Worm (Caenorhabditis elegans): Measurements from ENCODE around the gene K05F1.1.

Gene K05F1.1

DNA sequence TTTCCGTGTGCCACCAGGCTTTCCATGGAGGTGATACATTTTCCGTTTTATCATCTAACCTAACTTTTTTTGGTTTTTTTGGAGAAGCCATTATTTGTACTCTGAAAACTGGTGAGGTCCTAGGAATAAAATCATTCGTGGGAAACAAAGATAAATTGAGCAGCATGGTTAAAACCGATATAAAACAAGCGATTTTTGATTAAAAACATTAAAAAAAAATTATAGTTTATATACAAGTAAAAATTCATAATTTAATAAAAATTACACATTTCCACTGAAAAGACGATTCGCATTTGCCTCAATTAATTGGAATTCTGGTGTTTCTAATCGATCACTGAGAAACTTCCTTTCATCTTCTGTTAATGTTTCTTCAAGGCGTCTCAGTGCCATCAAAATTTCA lies 37.3 kb downstream of the K05F1.1 start, which contains the start of gene ZK1248.15:
TSS of gene ZK1248.15 (minus strand) at position 101 of the 400 bp plus-strand sequence.
- TF ChIP-seq dpl-1 (GFP tag; optimal IDR thresholded peaks at IDR 0.05) (no peak), F23B12.7 (tag; optimal IDR thresholded peaks at IDR 0.05; ENCODE audit: insufficient read depth) (no peak), efl-1 (GFP tag; optimal IDR thresholded peaks at IDR 0.05) (no peak), lin-54 (GFP tag; optimal IDR thresholded peaks at IDR 0.05) (no peak), lir-1 (GFP tag; conservative IDR thresholded peaks at IDR 0.05) (no peak), B0035.1 (tag; optimal IDR thresholded peaks at IDR 0.05) (no peak), ztf-6 (GFP tag; IDR thresholded peaks at IDR 0.05) (no peak), nhr-90 (tag; optimal IDR thresholded peaks at IDR 0.05) (no peak), unc-62 (GFP tag; optimal IDR thresholded peaks at IDR 0.05) (no peak), B0261.1 (tag; optimal IDR thresholded peaks at IDR 0.05) (no peak), let-607 (tag; optimal IDR thresholded peaks at IDR 0.05) (no peak), K11D2.4 (GFP tag; IDR thresholded peaks at IDR 0.05) (no peak), hlh-26 (GFP tag; conservative IDR thresholded peaks at IDR 0.05) (no peak), bed-2 (GFP tag; IDR thresholded peaks at IDR 0.05) (no peak), cebp-1 (GFP tag; IDR thresholded peaks at IDR 0.05) (no peak), cebp-1 (tag; optimal IDR thresholded peaks at IDR 0.05) (no peak), let-526 (GFP tag; IDR thresholded peaks at IDR 0.05) (no peak), die-1 (tag; optimal IDR thresholded peaks at IDR 0.05) (no peak), F39B2.1 (GFP tag; IDR thresholded peaks at IDR 0.05) (no peak)

DNA sequence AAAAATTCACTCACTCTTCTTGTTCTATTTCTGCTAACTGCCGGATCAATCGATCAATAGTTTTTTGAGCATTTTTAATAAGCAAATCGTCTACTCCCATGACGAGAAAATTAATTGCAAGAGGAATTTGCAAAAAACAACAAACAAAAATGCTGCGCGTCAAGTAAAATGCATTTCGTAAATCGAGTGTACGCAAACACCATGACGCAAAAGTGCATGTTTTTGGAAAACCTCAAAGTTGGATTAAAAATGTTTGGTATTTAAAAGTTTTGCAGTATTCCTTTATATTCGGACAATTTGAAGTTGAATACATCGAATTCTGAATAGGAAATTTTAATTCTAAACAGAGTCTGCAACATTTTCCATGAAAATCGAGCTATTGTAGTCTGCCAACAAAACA lies 38.0 kb downstream of the K05F1.1 start, which contains the start of gene ZK1248.19:
TSS of gene ZK1248.19 (minus strand) at position 188 of the 400 bp plus-strand sequence.
- no peak for TF ChIP-seq C06A6.2 (GFP tag; conservative IDR thresholded peaks at IDR 0.05)
- no peak for TF ChIP-seq snpc-4 (GFP tag; optimal IDR thresholded peaks at IDR 0.05)
- peak in 1 of 4 experiments; percentile 26 for TF ChIP-seq snpc-4 (tag; optimal IDR thresholded peaks at IDR 0.05)
- TF ChIP-seq rcor-1 (GFP tag; IDR thresholded peaks at IDR 0.05) = peak; percentile 70; the same call in 1 of the 2 replicates
- no peak for TF ChIP-seq egl-44 (GFP tag; IDR thresholded peaks at IDR 0.05)
- no peak for TF ChIP-seq sdz-38 (tag; optimal IDR thresholded peaks at IDR 0.05)
- TF ChIP-seq T26A5.8 (tag; optimal IDR thresholded peaks at IDR 0.05) = no peak
- TF ChIP-seq repo-1 (tag; optimal IDR thresholded peaks at IDR 0.05) = no peak
- peak; percentile 52; the same call in 1 of the 2 replicates for TF ChIP-seq ceh-100 (GFP tag; IDR thresholded peaks at IDR 0.05)
- no peak for TF ChIP-seq Y79H2A.3 (GFP tag; conservative IDR thresholded peaks at IDR 0.05)

DNA sequence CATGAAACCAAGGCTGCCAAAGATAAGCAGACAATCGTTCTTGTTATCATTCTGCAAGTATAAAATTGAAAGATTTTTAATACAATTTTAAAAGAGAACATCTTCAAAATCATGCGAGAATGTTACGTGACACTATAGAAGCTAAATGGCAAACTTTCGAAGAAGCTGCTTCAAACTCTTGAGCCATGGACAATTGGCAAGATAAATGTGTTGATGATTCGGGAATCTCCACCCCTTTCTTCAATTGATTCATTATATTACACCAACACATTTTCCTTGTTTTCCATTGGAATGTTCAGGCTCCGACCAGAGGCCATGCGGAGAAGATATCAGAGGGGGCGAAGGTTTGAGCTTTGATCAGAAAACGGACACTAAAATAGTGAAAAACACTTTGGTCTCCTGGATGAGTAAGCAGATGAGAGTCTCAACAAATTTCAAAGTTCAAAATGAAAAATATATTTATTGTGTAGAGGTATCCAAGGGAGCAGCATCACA lies 39.9 kb downstream of the K05F1.1 start, which contains the start of gene lec-5:
TSS of gene lec-5 (minus strand) at position 51 of the 495 bp plus-strand sequence.
- TF ChIP-seq nhr-179 (tag; optimal IDR thresholded peaks at IDR 0.05) (no peak), ama-1 (optimal IDR thresholded peaks at IDR 0.05) (no peak), ama-1 (GFP tag; optimal IDR thresholded peaks at IDR 0.05) (no peak), B0035.1 (tag; optimal IDR thresholded peaks at IDR 0.05) (no peak), nfyb-1 (GFP tag; IDR thresholded peaks at IDR 0.05) (no peak), T07F8.4 (tag; optimal IDR thresholded peaks at IDR 0.05) (no peak), F57C9.4 (tag; optimal IDR thresholded peaks at IDR 0.05) (no peak), F37B4.10 (GFP tag; IDR thresholded peaks at IDR 0.05) (no peak), attf-6 (GFP tag; IDR thresholded peaks at IDR 0.05) (no peak), ztf-18 (tag; optimal IDR thresholded peaks at IDR 0.05) (no peak), ceh-58 (GFP tag; IDR thresholded peaks at IDR 0.05) (no peak), let-526 (GFP tag; IDR thresholded peaks at IDR 0.05) (no peak), lsy-27 (tag; optimal IDR thresholded peaks at IDR 0.05; ENCODE audit: borderline replicate concordance, insufficient read depth) (no peak), mel-28 (tag; optimal IDR thresholded peaks at IDR 0.05; ENCODE audit: borderline replicate concordance) (no peak)

Measured in whole organism, young adult.